Fruit fly (Drosophila melanogaster): ENCODE data around the gene inc.

The inc gene

DNA sequence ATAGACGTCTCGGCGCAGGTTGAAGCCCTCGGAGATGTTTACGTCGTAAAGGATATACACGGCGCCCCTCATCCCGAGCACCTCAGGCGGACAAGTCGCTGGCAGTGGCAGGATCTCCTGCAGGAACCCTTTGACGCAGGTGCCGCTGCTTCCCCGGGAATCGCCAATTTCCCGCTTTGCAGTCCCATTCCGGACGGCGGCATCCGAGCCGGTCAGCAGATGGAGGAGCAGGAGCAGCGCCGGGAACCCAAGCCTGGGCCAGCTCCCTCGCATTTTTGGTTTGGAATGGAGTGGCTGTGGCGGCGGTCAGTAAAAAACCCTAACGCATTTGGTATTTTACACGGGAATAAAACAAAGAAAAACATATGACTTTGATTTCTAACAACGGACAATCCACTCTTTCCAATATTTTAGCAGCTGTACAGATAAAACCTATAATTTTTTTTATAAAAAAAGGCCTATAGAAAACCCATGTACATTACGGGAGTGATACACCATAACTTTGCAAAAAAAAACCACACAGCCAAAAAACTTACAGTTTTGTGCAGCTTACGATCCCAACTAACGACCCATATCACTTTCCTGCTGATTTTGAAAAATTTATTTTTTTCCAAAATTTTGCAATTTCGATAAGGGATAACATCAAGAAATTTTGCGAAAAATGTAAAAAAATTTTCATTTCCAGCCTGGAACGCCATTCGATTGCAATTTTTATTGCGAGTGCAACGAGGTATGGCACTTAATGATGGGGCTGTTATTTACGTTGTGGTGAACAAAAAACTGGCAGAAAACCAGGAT is 17.4 kb upstream of the inc start, which contains the start of the genes O-fut2 and CG14777 (continued):
- TF ChIP-seq dsx (GFP tag; optimal IDR thresholded peaks at IDR 0.05; ENCODE audit: poor library complexity, severe bottlenecking) (no peak), dac (GFP tag; optimal IDR thresholded peaks at IDR 0.05) (peak; percentile 31), acj6 (GFP tag; optimal IDR thresholded peaks at IDR 0.05) (peak; percentile 72), CG3919 (GFP tag; optimal IDR thresholded peaks at IDR 0.05) (peak; percentile 53), CG10631 (GFP tag; optimal IDR thresholded peaks at IDR 0.05) (no peak), Blimp-1 (GFP tag; optimal IDR thresholded peaks at IDR 0.05) (no peak), CG11902 (GFP tag; optimal IDR thresholded peaks at IDR 0.05) (peak; percentile 35), Sox14 (GFP tag; optimal IDR thresholded peaks at IDR 0.05) (peak; percentile 78), CG4318 (GFP tag; optimal IDR thresholded peaks at IDR 0.05) (no peak), CG9139 (GFP tag; optimal IDR thresholded peaks at IDR 0.05) (no peak), Sox102F (GFP tag; optimal IDR thresholded peaks at IDR 0.05) (peak; percentile 63), lz (GFP tag; optimal IDR thresholded peaks at IDR 0.05) (peak; percentile 51), CG8119 (GFP tag; IDR thresholded peaks at IDR 0.05) (peak; percentile 69), CG1621 (tag; optimal IDR thresholded peaks at IDR 0.05) (no peak), vri (GFP tag; optimal IDR thresholded peaks at IDR 0.05) (no peak)

dm6 chrX:1466505-1467381 is 16.5 kb upstream of the inc start:
- TF ChIP-seq salr (GFP tag; optimal IDR thresholded peaks at IDR 0.05) (no peak), esn (GFP tag; optimal IDR thresholded peaks at IDR 0.05) (no peak), Blimp-1 (GFP tag; optimal IDR thresholded peaks at IDR 0.05) (no peak), CG4318 (GFP tag; optimal IDR thresholded peaks at IDR 0.05) (no peak), CG11294 (GFP tag; IDR thresholded peaks at IDR 0.05) (0 out of 2 replicates have a peak, but pooled peaks have one; percentile 1), Sox15 (GFP tag; optimal IDR thresholded peaks at IDR 0.05) (no peak), dsx (GFP tag; optimal IDR thresholded peaks at IDR 0.05; ENCODE audit: poor library complexity, severe bottlenecking) (no peak), net (GFP tag; optimal IDR thresholded peaks at IDR 0.05) (no peak), CG8632 (GFP tag; optimal IDR thresholded peaks at IDR 0.05) (no peak), CG31627 (GFP tag; optimal IDR thresholded peaks at IDR 0.05) (no peak), CG16779 (tag; optimal IDR thresholded peaks at IDR 0.05) (peak; percentile 34), ss (GFP tag; optimal IDR thresholded peaks at IDR 0.05) (peak in 1 of 2 experiments; percentile 16), CG8119 (GFP tag; IDR thresholded peaks at IDR 0.05) (no peak), CG8319 (GFP tag; optimal IDR thresholded peaks at IDR 0.05) (no peak), CG6854 (GFP tag; optimal IDR thresholded peaks at IDR 0.05) (no peak), svp (GFP tag) (no peak), Gug (GFP tag; IDR thresholded peaks at IDR 0.05) (no peak), Ets96B (tag; optimal IDR thresholded peaks at IDR 0.05) (no peak), eg (GFP tag; IDR thresholded peaks at IDR 0.05) (no peak), acj6 (GFP tag; optimal IDR thresholded peaks at IDR 0.05) (no peak), Met (GFP tag; optimal IDR thresholded peaks at IDR 0.05) (peak; percentile 0), CG10631 (GFP tag; optimal IDR thresholded peaks at IDR 0.05) (no peak), CG6792 (GFP tag; optimal IDR thresholded peaks at IDR 0.05) (no peak), achi (GFP tag; optimal IDR thresholded peaks at IDR 0.05) (no peak)

DNA sequence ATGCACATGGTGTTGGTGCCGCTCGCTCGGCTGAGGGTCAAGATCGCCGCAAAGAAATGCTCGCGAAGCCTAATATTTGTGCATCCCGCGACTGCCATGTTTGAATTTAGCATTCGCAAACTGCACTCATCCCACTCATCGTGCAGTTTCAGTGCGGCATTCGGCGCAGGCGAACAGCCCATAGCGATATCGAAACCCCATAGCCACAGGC is 16.0 kb upstream of the inc start, which contains the start of gene CG14778:
Gene CG14778, plus strand, starts transcription at position 112 of the 211 bp plus-strand sequence.
- TF ChIP-seq fkh (GFP tag; optimal IDR thresholded peaks at IDR 0.05) (no peak), fd59A (GFP tag; optimal IDR thresholded peaks at IDR 0.05) (no peak), CG11762 (GFP tag; optimal IDR thresholded peaks at IDR 0.05; ENCODE audit: insufficient read depth) (no peak), CG8632 (GFP tag; optimal IDR thresholded peaks at IDR 0.05) (no peak), dac (GFP tag; optimal IDR thresholded peaks at IDR 0.05) (no peak), Eip75B (GFP tag; optimal IDR thresholded peaks at IDR 0.05) (no peak), CG7368 (GFP tag; optimal IDR thresholded peaks at IDR 0.05) (no peak), CG11902 (GFP tag; optimal IDR thresholded peaks at IDR 0.05) (no peak), vri (GFP tag; optimal IDR thresholded peaks at IDR 0.05) (no peak)

Data from whole organism, prepupa.